Worm (Caenorhabditis elegans): Measurements from ENCODE around the gene F49C12.3.

The F49C12.3 gene

ce11 chrIV:9321039-9321851 is 21.0 kb downstream of the F49C12.3 start, which contains the start of the genes F49C12.12 and vha-17:
Gene F49C12.12, minus strand, starts transcription at chrIV:9321089.
Gene vha-17, plus strand, starts transcription at chrIV:9321801.
- TF ChIP-seq F13C5.2 (tag; optimal IDR thresholded peaks at IDR 0.05), result no peak
- TF ChIP-seq tbx-37 (GFP tag; conservative IDR thresholded peaks at IDR 0.05), result no peak
- TF ChIP-seq aly-1 (tag; optimal IDR thresholded peaks at IDR 0.05), result no peak
- TF ChIP-seq ama-1 (optimal IDR thresholded peaks at IDR 0.05), result no peak
- TF ChIP-seq hmbx-1 (tag; optimal IDR thresholded peaks at IDR 0.05), result no peak
- TF ChIP-seq ceh-13 (GFP tag; optimal IDR thresholded peaks at IDR 0.05), result no peak
- no peak for TF ChIP-seq flt-1 (GFP tag; IDR thresholded peaks at IDR 0.05)
- TF ChIP-seq sea-1 (GFP tag; conservative IDR thresholded peaks at IDR 0.05), result no peak

DNA sequence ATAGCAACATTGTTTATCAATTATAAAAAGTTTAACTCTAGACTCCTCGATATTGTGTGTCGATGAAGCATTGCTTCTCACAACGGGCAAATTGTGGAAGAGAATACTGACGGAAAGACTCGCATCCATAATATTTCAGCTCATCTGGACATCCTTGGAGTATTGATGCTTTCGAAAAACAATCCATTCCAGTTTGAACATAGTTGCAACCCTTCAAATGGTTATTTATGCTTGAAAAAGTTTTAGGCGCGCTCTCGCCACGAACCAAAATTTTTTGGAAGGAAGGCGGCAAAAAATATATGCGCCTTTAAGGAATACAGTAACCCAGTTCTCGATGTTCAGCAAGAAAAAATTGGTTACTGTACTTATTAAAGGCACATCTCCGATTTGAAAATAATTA is 22.3 kb downstream of the F49C12.3 start:
- no peak for TF ChIP-seq ets-7 (tag; optimal IDR thresholded peaks at IDR 0.05)
- no peak for TF ChIP-seq scrt-1 (GFP tag; IDR thresholded peaks at IDR 0.05)
- no peak for TF ChIP-seq flt-1 (GFP tag; IDR thresholded peaks at IDR 0.05)
- TF ChIP-seq hmg-4 (GFP tag; optimal IDR thresholded peaks at IDR 0.05), result no peak
- TF ChIP-seq tbx-11 (GFP tag; IDR thresholded peaks at IDR 0.05), result no peak
- TF ChIP-seq ceh-36 (tag; optimal IDR thresholded peaks at IDR 0.05), result no peak
- no peak for TF ChIP-seq tra-4 (tag; optimal IDR thresholded peaks at IDR 0.05)
- no peak for TF ChIP-seq sea-1 (GFP tag; conservative IDR thresholded peaks at IDR 0.05)
- no peak for TF ChIP-seq hnd-1 (tag; optimal IDR thresholded peaks at IDR 0.05)

- TF ChIP-seq flt-1 (GFP tag; IDR thresholded peaks at IDR 0.05) (no peak), ama-1 (optimal IDR thresholded peaks at IDR 0.05) (no peak), hmbx-1 (tag; optimal IDR thresholded peaks at IDR 0.05) (no peak), scrt-1 (GFP tag; IDR thresholded peaks at IDR 0.05) (no peak), ets-7 (tag; optimal IDR thresholded peaks at IDR 0.05) (no peak), pes-1 (GFP tag; IDR thresholded peaks at IDR 0.05) (no peak), aly-1 (tag; optimal IDR thresholded peaks at IDR 0.05) (no peak), B0310.2 (tag; optimal IDR thresholded peaks at IDR 0.05) (no peak), sea-1 (GFP tag; conservative IDR thresholded peaks at IDR 0.05) (no peak), F13C5.2 (tag; optimal IDR thresholded peaks at IDR 0.05) (no peak), tbx-11 (GFP tag; IDR thresholded peaks at IDR 0.05) (no peak), ceh-13 (GFP tag; optimal IDR thresholded peaks at IDR 0.05) (no peak), tbx-37 (GFP tag; conservative IDR thresholded peaks at IDR 0.05) (no peak), tra-4 (tag; optimal IDR thresholded peaks at IDR 0.05) (no peak), ceh-36 (tag; optimal IDR thresholded peaks at IDR 0.05) (no peak), hmg-4 (GFP tag; optimal IDR thresholded peaks at IDR 0.05) (no peak)
Measured at ce11 chrIV:9323989-9324506, 23.8 kb downstream of the F49C12.3 start, which contains the start of the genes nspg-11 and F49C12.15. Gene nspg-11, minus strand, starts transcription at chrIV:9324089. Gene F49C12.15, plus strand, starts transcription at chrIV:9324456.

- TF ChIP-seq ceh-13 (GFP tag; optimal IDR thresholded peaks at IDR 0.05) (no peak), ceh-36 (tag; optimal IDR thresholded peaks at IDR 0.05) (no peak), B0310.2 (tag; optimal IDR thresholded peaks at IDR 0.05) (no peak), ama-1 (optimal IDR thresholded peaks at IDR 0.05) (no peak), hnd-1 (tag; optimal IDR thresholded peaks at IDR 0.05) (no peak), pes-1 (GFP tag; IDR thresholded peaks at IDR 0.05) (no peak), hmg-4 (GFP tag; optimal IDR thresholded peaks at IDR 0.05) (no peak), flt-1 (GFP tag; IDR thresholded peaks at IDR 0.05) (no peak), ets-7 (tag; optimal IDR thresholded peaks at IDR 0.05) (no peak)
Measured at ce11 chrIV:9327706-9328105, 27.5 kb downstream of the F49C12.3 start, which contains the start of gene clec-183. Gene clec-183, plus strand, starts transcription at chrIV:9328006.

ce11 chrIV:9330755-9331154 is 30.5 kb downstream of the F49C12.3 start, which contains the start of gene nspg-7.1:
Gene nspg-7.1, minus strand, starts transcription at chrIV:9330855.
- TF ChIP-seq hmg-4 (GFP tag; optimal IDR thresholded peaks at IDR 0.05), result no peak
- no peak for TF ChIP-seq tbx-11 (GFP tag; IDR thresholded peaks at IDR 0.05)
- TF ChIP-seq scrt-1 (GFP tag; IDR thresholded peaks at IDR 0.05), result no peak
- no peak for TF ChIP-seq flt-1 (GFP tag; IDR thresholded peaks at IDR 0.05)
- no peak for TF ChIP-seq pes-1 (GFP tag; IDR thresholded peaks at IDR 0.05)
- TF ChIP-seq tra-4 (tag; optimal IDR thresholded peaks at IDR 0.05), result no peak
- TF ChIP-seq hmbx-1 (tag; optimal IDR thresholded peaks at IDR 0.05), result no peak
- TF ChIP-seq ceh-36 (tag; optimal IDR thresholded peaks at IDR 0.05), result no peak
- TF ChIP-seq hnd-1 (tag; optimal IDR thresholded peaks at IDR 0.05), result no peak
- TF ChIP-seq sea-1 (GFP tag; conservative IDR thresholded peaks at IDR 0.05), result no peak
- no peak for TF ChIP-seq ets-7 (tag; optimal IDR thresholded peaks at IDR 0.05)
- no peak for TF ChIP-seq aly-1 (tag; optimal IDR thresholded peaks at IDR 0.05)
- no peak for TF ChIP-seq ceh-13 (GFP tag; optimal IDR thresholded peaks at IDR 0.05)
- TF ChIP-seq F13C5.2 (tag; optimal IDR thresholded peaks at IDR 0.05), result no peak
- no peak for TF ChIP-seq ama-1 (optimal IDR thresholded peaks at IDR 0.05)
- TF ChIP-seq B0310.2 (tag; optimal IDR thresholded peaks at IDR 0.05), result no peak
- TF ChIP-seq tbx-37 (GFP tag; conservative IDR thresholded peaks at IDR 0.05), result no peak

DNA sequence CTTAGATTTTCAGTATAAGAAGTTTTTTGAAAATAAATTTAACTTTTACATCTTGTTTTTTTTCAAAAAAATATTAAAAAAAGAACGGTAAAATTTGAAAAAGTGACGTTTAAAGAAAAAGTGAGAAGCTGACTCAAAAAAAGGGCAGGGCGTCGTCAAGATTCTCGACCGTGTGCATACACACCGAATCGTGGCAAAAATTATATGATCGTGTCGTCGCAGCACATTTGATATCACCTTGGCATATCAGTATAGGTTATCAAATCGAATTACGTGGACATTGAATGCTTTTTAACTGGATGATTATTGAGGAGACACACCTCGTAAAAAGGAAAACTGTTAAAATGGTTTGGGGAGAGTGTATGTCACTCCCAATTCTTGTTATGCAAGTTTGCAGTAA is 32.8 kb downstream of the F49C12.3 start:
- TF ChIP-seq hnd-1 (tag; optimal IDR thresholded peaks at IDR 0.05), result no peak
- no peak for TF ChIP-seq ceh-13 (GFP tag; optimal IDR thresholded peaks at IDR 0.05)
- TF ChIP-seq B0310.2 (tag; optimal IDR thresholded peaks at IDR 0.05), result no peak
- TF ChIP-seq hmg-4 (GFP tag; optimal IDR thresholded peaks at IDR 0.05), result no peak
- no peak for TF ChIP-seq ama-1 (optimal IDR thresholded peaks at IDR 0.05)
- TF ChIP-seq scrt-1 (GFP tag; IDR thresholded peaks at IDR 0.05), result no peak
- TF ChIP-seq aly-1 (tag; optimal IDR thresholded peaks at IDR 0.05), result no peak
- no peak for TF ChIP-seq ceh-36 (tag; optimal IDR thresholded peaks at IDR 0.05)
- TF ChIP-seq tbx-37 (GFP tag; conservative IDR thresholded peaks at IDR 0.05), result no peak
- TF ChIP-seq pes-1 (GFP tag; IDR thresholded peaks at IDR 0.05), result no peak
- no peak for TF ChIP-seq tbx-11 (GFP tag; IDR thresholded peaks at IDR 0.05)
- TF ChIP-seq ets-7 (tag; optimal IDR thresholded peaks at IDR 0.05), result no peak
- no peak for TF ChIP-seq tra-4 (tag; optimal IDR thresholded peaks at IDR 0.05)
- TF ChIP-seq flt-1 (GFP tag; IDR thresholded peaks at IDR 0.05), result no peak
